Worm (Caenorhabditis elegans) whole organism, dauer: ENCODE measurements around the gene flp-9.

ENCODE experiments used
- unc-62 ChIP-seq: sonication (generic microtip); optimal IDR thresholded peaks from 2 replicates; lab custom pipeline; 2017; ENCODE audit warnings: missing biosample characterization, missing genetic modification reagents, missing genetic modification characterization

flp-9 gene

ce11 chrIV:12754170-12754569, 3.2 kb downstream of the flp-9 start:
- TF ChIP-seq unc-62 (GFP tag; lab: Kevin White, UChicago), result no peak

ce11 chrIV:12748760-12749159, 8.6 kb downstream of the flp-9 start:
- TF ChIP-seq unc-62 (GFP tag; lab: Kevin White, UChicago), result no peak

DNA sequence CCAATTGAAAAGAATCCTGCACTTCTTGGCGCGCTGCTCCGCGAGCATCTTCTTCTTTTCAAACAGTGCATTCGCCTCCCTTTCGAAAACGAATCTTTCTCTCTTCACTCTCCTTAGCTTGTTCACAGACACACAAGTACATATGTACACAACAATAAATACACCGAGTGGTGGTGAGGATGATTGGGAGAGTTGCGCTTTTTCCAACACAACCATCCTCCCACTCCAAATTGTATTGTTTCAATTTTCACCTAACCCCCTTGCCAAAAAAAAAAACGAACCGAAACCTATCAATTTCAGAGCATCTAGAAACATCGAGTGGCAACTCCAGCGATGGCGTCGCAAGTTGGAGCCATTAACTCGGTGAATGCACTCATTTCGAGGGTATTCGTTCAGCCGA, 11.1 kb downstream of the flp-9 start, which contains the start of gene inx-6:
Gene inx-6, plus strand, starts transcription at position 301 of the 400 bp plus-strand sequence.
- no peak for TF ChIP-seq unc-62 (GFP tag; lab: Kevin White, UChicago)

DNA sequence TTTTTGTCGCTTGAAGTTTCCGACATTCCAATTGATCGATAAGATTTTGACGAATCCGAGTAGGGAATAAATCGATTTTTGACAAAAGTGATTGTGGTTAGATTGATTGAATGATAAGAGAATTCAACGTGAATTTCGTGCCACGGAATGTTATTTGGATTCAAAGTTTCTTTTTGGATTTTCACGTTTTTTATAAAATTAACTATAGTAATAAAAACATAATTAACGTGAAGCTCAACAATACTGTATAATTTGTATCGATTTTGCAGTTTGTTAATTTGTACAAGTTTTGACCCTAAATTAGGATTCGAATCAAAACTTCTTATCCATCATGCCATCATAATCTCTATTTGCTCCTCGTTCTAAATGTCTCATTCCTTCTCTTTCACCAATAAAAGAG, 12.7 kb downstream of the flp-9 start, which contains the start of gene C36H8.1:
Gene C36H8.1, minus strand, starts transcription at position 101 of the 400 bp plus-strand sequence.
- no peak for TF ChIP-seq unc-62 (GFP tag; lab: Kevin White, UChicago)

- no peak for TF ChIP-seq unc-62 (GFP tag; lab: Kevin White, UChicago)
These were observed 13.7 kb downstream of the flp-9 start for ce11 chrIV:12743680-12744079.

ce11 chrIV:12741438-12741837, 15.9 kb downstream of the flp-9 start, which contains the start of gene T23F6.5:
Gene T23F6.5 (minus strand): TSS chrIV:12741538.
- TF ChIP-seq unc-62 (GFP tag; lab: Kevin White, UChicago), result no peak

DNA sequence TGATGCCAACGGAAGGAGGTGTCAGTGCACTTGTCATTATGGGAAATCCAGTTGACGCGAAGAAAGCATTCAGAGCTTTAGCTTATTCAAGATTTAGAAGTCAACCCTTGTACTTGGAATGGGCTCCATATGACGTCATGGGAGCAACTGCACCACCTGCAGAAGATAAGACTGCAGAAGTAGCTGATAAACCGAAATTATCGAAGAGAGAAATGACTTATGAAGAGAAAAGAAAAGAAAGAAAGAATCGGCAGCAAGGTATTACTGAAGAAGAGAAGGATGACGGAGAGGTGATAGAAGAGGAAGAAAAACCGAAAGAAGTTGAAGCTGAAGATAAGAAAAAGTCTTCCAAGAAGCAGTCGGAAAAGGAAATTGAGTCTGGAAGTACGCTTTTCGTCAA, 29.2 kb downstream of the flp-9 start:
- TF ChIP-seq unc-62 (GFP tag; lab: Kevin White, UChicago), result no peak

- TF ChIP-seq unc-62 (GFP tag; lab: Kevin White, UChicago), result no peak
These were observed 31.4 kb downstream of the flp-9 start for ce11 chrIV:12725925-12726324.

- no peak for TF ChIP-seq unc-62 (GFP tag; lab: Kevin White, UChicago)
These were observed 32.1 kb downstream of the flp-9 start for ce11 chrIV:12725228-12725627.

DNA sequence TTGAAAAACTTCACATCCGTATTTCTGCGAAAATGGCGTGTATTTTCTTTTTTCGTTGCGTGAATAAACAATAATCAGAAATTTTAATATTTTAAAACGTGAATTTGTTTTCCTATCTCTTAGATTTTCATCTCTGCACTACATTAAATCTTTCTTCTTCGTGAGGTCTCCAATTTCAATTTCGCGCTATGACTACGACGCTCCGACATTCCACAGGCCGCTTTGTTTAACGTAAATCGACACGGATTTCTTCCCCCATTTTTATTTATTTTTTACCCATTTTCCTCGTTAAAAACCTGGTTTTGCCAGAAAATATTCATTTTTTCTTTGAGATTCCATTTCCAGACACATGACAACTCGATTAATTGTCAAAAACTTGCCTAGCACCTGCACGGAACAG, 32.7 kb downstream of the flp-9 start, which contains the start of the genes T23F6.3 and rbd-1:
Gene T23F6.3, minus strand, starts transcription at position 120 of the 400 bp plus-strand sequence.
Gene rbd-1, plus strand, starts transcription at position 346 of the 400 bp plus-strand sequence.
- TF ChIP-seq unc-62 (GFP tag; lab: Kevin White, UChicago), result no peak

DNA sequence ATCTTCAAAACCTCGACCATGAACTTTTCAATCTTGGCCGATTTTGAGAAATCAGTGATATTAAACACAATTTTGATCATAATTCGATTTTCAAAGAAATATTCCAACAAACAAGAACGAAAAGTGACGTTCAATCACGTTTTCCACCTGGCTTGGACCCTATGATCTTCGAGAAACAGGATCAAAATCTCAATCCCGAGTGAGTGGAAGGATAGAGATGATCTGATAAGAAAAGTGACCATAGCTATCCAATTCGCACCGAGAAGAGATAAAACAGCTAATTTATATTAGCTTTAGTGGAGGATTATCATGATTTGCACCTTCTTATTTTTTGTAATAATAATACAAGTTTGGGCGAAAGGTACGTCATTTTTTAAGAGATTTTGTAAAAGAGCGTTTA, 36.3 kb downstream of the flp-9 start, which contains the start of gene T23F6.2:
Gene T23F6.2, plus strand, starts transcription at position 251 of the 400 bp plus-strand sequence.
- TF ChIP-seq unc-62 (GFP tag; lab: Kevin White, UChicago), result no peak

DNA sequence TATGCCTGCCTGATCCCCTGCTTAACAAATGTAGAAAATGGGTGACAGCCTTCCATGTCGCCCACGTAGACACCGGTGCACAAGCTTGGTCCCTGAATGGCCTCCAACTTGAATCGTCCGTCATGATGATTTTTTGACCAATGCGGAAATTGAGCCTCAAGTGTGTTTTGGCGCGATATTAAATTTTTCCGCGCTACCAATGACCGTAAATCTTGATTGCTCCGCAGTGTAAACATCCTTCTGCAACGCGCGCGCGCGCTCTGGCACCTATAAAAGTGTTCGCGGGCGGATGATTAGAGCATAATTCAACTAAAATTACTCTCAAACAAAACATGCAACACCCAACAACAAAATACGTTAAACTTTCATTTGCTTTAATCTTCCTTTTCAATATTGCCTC, 37.7 kb downstream of the flp-9 start, which contains the start of gene idpp-7:
Gene idpp-7, plus strand, starts transcription at position 301 of the 400 bp plus-strand sequence.
- TF ChIP-seq unc-62 (GFP tag; lab: Kevin White, UChicago), result no peak

ce11 chrIV:12717531-12717930, 39.8 kb downstream of the flp-9 start, which contains the start of gene C27D8.1:
Gene C27D8.1 (plus strand): TSS chrIV:12717831.
- TF ChIP-seq unc-62 (GFP tag; lab: Kevin White, UChicago), result no peak

DNA sequence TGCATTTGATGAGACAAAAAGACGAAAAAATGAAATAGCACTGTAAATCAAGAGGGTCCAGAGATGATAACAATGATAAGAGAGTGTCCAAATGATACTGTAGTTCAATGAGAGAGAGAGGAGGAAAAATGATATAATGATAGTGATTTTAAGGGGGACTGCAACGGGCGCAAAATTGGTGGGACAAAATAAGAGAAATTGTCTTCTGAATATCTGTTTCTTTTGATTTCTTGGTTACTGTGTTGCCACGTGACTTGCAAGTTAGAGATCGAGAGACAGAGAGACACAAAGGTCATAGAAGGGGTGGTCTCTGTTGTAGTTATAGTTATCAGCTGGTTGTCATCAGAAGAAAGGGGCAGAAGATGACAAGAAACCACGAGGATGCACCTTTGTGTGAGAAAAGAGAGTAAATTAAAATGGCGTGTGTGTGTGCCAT, 41.4 kb downstream of the flp-9 start:
- no peak for TF ChIP-seq unc-62 (GFP tag; lab: Kevin White, UChicago)

ce11 chrIV:12711644-12712043, 45.7 kb downstream of the flp-9 start, which contains the start of gene C27D8.3:
Gene C27D8.3 (minus strand): TSS chrIV:12711744.
- TF ChIP-seq unc-62 (GFP tag; lab: Kevin White, UChicago), result no peak

DNA sequence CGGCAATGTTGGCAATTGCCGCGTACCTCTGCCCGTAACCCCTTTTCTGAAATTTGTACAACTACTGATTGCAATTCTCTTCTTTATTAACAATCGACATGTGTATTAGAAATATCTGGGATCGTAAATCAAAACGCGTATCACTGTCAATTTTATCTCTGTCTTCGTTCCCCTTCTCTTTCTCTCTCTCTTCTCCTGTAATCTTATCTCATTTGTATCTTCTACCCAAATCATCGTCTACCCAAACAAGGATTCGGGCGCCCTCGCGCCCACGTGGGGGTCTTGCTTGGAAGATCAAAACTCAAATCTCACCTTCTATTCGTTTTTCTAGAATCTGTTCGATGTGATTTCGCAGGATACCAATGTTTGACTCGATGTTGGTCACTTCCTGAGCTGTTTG, 46.4 kb downstream of the flp-9 start, which contains the start of gene C27D8.2:
Gene C27D8.2, plus strand, starts transcription at position 222 of the 400 bp plus-strand sequence.
- TF ChIP-seq unc-62 (GFP tag; lab: Kevin White, UChicago), result no peak
